Worm (Caenorhabditis elegans): ENCODE data around the gene F44E5.2.
"Not testable (repeated sequence)": the region's sequence is repeated elsewhere in the genome, so short reads cannot be mapped to it uniquely, and the experiment has no call there.

F44E5.2 gene

DNA sequence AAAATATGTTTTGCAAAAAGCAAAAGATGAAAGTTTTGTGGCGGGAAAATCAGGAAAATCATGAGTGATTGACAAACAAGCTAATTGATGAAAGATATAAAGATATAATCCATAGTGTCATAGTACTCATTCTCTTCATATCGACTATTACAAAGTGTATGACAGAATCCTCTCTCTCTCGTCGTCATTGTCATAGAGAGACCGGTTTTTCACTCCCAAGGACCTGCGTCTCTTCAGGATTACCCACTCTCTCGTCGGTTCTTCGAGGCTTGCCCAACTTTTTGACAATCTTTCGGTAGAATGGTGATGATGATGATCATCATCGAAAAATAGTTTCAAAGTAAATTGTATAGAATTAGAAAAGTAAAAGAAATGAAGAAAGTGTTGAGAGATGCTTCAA, 29.2 kb upstream of the F44E5.2 start:
- no peak for TF ChIP-seq unc-62 (GFP tag; optimal IDR thresholded peaks at IDR 0.05)

- no peak for TF ChIP-seq unc-62 (GFP tag; optimal IDR thresholded peaks at IDR 0.05)
These were observed 27.4 kb upstream of the F44E5.2 start, which contains the start of gene ctsa-1.2 for ce11 chrII:11739199-11739598. Gene ctsa-1.2 (plus strand): TSS chrII:11739358.

- TF ChIP-seq unc-62 (GFP tag; optimal IDR thresholded peaks at IDR 0.05), result no peak
These were observed 24.3 kb upstream of the F44E5.2 start for ce11 chrII:11742320-11742719.

- no peak for TF ChIP-seq unc-62 (GFP tag; optimal IDR thresholded peaks at IDR 0.05)
These were observed 19.7 kb upstream of the F44E5.2 start for ce11 chrII:11746782-11747288.

ce11 chrII:11747889-11748288, 18.7 kb upstream of the F44E5.2 start:
- no peak for TF ChIP-seq unc-62 (GFP tag; optimal IDR thresholded peaks at IDR 0.05)

- no peak for TF ChIP-seq unc-62 (GFP tag; optimal IDR thresholded peaks at IDR 0.05)
These were observed 18.1 kb upstream of the F44E5.2 start, which contains the start of the genes F44E5.17 and gpb-1 for ce11 chrII:11748494-11748893. Gene F44E5.17 (minus strand): TSS chrII:11748594. Gene gpb-1 (minus strand): TSS chrII:11748611.

DNA sequence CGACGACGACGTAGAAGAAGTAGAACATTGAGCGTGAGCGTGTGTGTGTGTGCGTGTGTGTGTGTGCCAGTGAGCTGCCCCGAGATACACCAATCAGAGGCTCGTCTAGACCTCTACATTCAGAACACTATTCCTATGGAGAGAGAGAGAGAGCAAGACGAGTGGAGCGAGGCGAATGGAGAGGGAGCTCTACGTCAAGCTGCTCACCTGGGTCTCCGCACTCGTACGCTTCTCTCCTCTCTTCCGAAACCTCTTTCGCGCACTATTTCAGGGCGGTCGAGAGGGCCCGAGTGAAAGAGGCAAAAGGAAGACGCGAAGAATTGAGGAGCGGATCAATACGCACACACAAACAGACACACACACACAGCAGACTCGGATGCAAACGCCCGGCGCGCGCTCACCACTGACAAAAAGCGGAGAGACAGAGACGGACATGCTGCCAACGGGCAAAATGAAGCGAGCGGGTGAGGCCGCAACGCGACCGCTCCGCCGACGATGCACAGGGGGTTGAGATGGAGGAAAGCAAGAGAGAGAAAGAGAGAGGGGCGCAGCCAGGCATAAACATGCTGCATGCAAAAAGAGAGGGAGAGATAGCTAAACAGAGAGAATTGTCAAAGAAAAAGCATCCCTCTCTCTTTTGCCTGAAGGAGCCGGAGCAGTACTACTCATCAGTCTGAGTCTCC, 16.9 kb upstream of the F44E5.2 start:
- TF ChIP-seq unc-62 (GFP tag; optimal IDR thresholded peaks at IDR 0.05), result no peak

DNA sequence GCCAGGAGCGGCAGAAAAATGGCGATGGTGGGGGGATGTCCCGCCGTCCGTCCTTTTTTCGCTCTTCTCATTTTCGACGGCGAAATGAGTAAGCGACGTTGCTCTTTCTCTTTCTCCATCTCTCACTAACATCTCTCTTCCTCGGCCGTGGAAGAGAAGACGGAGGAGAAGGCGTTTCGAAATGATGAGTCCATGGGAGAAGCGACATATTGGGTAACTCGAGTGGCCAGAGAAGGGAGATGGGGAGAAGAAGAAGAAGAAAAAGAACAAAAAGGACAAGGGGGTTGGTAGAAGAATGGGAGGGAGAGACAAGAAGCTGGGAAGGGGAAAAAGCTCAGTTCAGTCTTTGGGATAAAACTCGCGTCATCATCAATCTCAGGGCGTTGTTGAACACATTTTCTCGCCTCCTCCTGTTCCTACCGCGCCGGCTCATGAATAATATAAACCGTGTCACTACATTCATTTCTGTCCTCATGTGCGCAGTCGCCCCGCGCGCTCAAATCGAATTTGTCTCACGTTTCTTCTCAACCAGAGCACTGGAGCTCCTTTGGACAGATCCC, 14.9 kb upstream of the F44E5.2 start:
- no peak for TF ChIP-seq unc-62 (GFP tag; optimal IDR thresholded peaks at IDR 0.05)

DNA sequence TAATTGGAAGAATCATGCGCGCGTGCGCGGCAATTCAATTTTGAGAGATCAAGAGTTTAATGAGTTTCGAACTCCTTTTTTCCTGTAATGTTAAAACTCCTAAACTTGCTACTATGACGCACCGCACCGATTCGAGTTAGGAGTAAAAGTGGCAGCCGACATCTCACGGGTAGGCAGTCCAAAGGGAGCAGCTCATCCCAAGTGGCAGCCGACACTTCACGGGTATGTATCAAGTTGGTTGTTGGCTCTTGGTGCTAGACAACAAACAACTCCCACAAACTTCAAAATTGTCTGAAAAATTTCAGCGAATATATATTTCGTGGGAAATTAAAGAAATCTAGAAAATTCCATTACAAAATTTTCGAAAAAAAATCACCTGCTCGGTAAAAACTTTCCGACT, 13.4 kb upstream of the F44E5.2 start:
- TF ChIP-seq unc-62 (GFP tag; optimal IDR thresholded peaks at IDR 0.05), result no peak

ce11 chrII:11756684-11757107, 9.9 kb upstream of the F44E5.2 start:
- no peak for TF ChIP-seq unc-62 (GFP tag; optimal IDR thresholded peaks at IDR 0.05)

- TF ChIP-seq unc-62 (GFP tag; optimal IDR thresholded peaks at IDR 0.05), result not testable (repeated sequence)
These were observed 7.3 kb upstream of the F44E5.2 start, which contains the start of the genes F44E5.4 and F44E5.5 for ce11 chrII:11759277-11759676. Gene F44E5.4 (minus strand): TSS chrII:11759311. Gene F44E5.5 (plus strand): TSS chrII:11759662.

DNA sequence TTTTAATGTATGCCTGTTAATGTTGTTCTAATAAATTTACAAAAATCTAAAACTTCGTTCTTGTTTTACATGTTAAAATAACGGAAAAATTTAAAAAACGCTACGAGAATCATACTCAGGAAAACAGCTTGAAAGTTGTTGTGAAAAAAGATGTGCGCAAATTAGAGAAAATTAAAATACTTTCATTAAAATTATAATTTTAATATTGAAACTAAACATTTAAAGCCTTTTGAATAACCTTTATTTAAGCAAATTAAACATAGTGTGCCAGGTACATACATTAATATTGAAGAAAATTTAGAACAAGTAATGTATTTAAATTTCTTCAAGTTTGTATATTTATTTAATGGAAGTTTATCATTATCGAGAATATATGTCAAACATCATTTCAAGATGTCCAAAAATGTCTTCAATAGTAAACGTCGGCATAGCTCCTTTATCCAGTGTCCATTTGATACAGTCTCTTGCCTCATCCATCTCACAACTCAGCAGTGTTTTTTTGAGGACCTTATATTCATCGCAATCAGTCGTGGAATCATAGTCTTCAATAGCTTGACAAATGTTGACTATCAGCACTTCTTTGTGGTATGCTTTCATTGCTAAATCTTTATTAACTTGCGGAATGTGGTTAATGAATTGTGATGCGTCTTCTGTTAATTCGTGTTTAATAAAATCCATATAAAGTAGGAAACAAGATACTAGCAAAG, 4.6 kb upstream of the F44E5.2 start:
- no peak for TF ChIP-seq unc-62 (GFP tag; optimal IDR thresholded peaks at IDR 0.05)

- TF ChIP-seq unc-62 (GFP tag; optimal IDR thresholded peaks at IDR 0.05), result no peak
These were observed 943 bp upstream of the F44E5.2 start for ce11 chrII:11765506-11766152.

ce11 chrII:11772364-11772763, 5.8 kb downstream of the F44E5.2 start, which contains the start of gene F44E5.15:
Gene F44E5.15 (plus strand): TSS chrII:11772664.
- no peak for TF ChIP-seq unc-62 (GFP tag; optimal IDR thresholded peaks at IDR 0.05)

ce11 chrII:11774218-11774617, 7.6 kb downstream of the F44E5.2 start, which contains the start of gene F44E5.1:
Gene F44E5.1 (minus strand): TSS chrII:11774559.
- TF ChIP-seq unc-62 (GFP tag; optimal IDR thresholded peaks at IDR 0.05), result no peak

Data from whole organism, dauer.